Fruit fly (Drosophila melanogaster) whole organism, embryonic: Measurements from ENCODE around the gene Duba.

Experiments used
- CG10147 ChIP-seq: fragments of 200-800 bp; sonication (Bioruptor generic); optimal IDR thresholded peaks from 2 replicates; lab custom pipeline; 2019; ENCODE audit warnings: missing biosample characterization, mild to moderate bottlenecking, missing genetic modification characterization, moderate library complexity
- CG10274 ChIP-seq: fragments of 200-800 bp; sonication (Bioruptor generic); optimal IDR thresholded peaks from 3 replicates; lab custom pipeline; 2017; ENCODE audit warnings: missing biosample characterization, mild to moderate bottlenecking, missing genetic modification characterization
- CG11504 ChIP-seq: fragments of 200-800 bp; sonication (Bioruptor generic); optimal IDR thresholded peaks from 3 replicates; lab custom pipeline; 2019; ENCODE audit warnings: missing biosample characterization, mild to moderate bottlenecking, missing genetic modification characterization, moderate library complexity
- CG11696 ChIP-seq: fragments of 200-800 bp; sonication (Bioruptor generic); IDR thresholded peaks from 2 replicates; pipeline ENCODE4 v1.3.6; 2022; ENCODE audit warnings: missing biosample characterization, missing genetic modification characterization
- CG12391 ChIP-seq: fragments of 200-800 bp; sonication (Bioruptor generic); optimal IDR thresholded peaks from 3 replicates; lab custom pipeline; 2018; ENCODE audit warnings: missing biosample characterization, mild to moderate bottlenecking, missing genetic modification characterization, moderate library complexity
- CG15011 ChIP-seq: fragments of 200-800 bp; sonication (Bioruptor generic); optimal IDR thresholded peaks from 3 replicates; lab custom pipeline; 2018; ENCODE audit warnings: missing biosample characterization, mild to moderate bottlenecking, missing genetic modification characterization
- CG17328 ChIP-seq: fragments of 200-800 bp; sonication (Bioruptor generic); IDR thresholded peaks from 2 replicates; pipeline ENCODE4 v1.3.6; 2022; ENCODE audit warnings: missing biosample characterization, missing genetic modification characterization
- CG17361 ChIP-seq: fragments of 200-800 bp; sonication (Bioruptor generic); IDR thresholded peaks from 3 replicates; pipeline ENCODE4 v1.3.6; 2022; ENCODE audit warnings: missing biosample characterization, missing genetic modification characterization
- CG17829 ChIP-seq: fragments of 200-800 bp; optimal IDR thresholded peaks from 2 replicates; lab custom pipeline; 2019; ENCODE audit warnings: missing biosample characterization, mild to moderate bottlenecking, missing genetic modification characterization, moderate library complexity
- CG18619 ChIP-seq: fragments of 200-800 bp; sonication (Bioruptor generic); optimal IDR thresholded peaks from 3 replicates; lab custom pipeline; 2017; ENCODE audit warnings: missing biosample characterization, mild to moderate bottlenecking, missing genetic modification characterization
- CG2120 ChIP-seq: fragments of 200-800 bp; sonication (Bioruptor generic); optimal IDR thresholded peaks from 3 replicates; lab custom pipeline; 2016; ENCODE audit warnings: missing biosample characterization, missing genetic modification characterization
- CG2678 ChIP-seq: fragments of 200-800 bp; sonication (Bioruptor generic); optimal IDR thresholded peaks from 3 replicates; lab custom pipeline; 2019; ENCODE audit warnings: missing biosample characterization, mild to moderate bottlenecking, missing genetic modification characterization, moderate library complexity
- CG31224 ChIP-seq: fragments of 200-800 bp; sonication (Bioruptor generic); IDR thresholded peaks from 2 replicates; pipeline ENCODE4 v1.3.6; 2022; ENCODE audit warnings: missing biosample characterization, missing genetic modification characterization
- CG32532 ChIP-seq: fragments of 200-800 bp; sonication (Bioruptor generic); IDR thresholded peaks from 2 replicates; pipeline ENCODE4 v1.3.6; 2022; ENCODE audit warnings: missing biosample characterization, missing genetic modification characterization
- CG34224 ChIP-seq: fragments of 200-800 bp; sonication (Bioruptor generic); IDR thresholded peaks from 3 replicates; pipeline ENCODE4 v1.3.6; 2022; ENCODE audit warnings: missing biosample characterization, missing genetic modification characterization; ENCODE audit not compliant: partially characterized antibody
- CG3726 ChIP-seq: fragments of 200-800 bp; sonication (Bioruptor generic); IDR thresholded peaks from 3 replicates; pipeline ENCODE4, ENCODE4 v1.3.6; 2022; ENCODE audit warnings: missing biosample characterization, missing genetic modification characterization
- CG3847 ChIP-seq: fragments of 200-800 bp; sonication (Bioruptor generic); IDR thresholded peaks from 2 replicates; pipeline ENCODE4 v1.3.6; 2022; ENCODE audit warnings: missing biosample characterization, missing genetic modification characterization
- CG3995 ChIP-seq: fragments of 200-800 bp; sonication (Bioruptor generic); optimal IDR thresholded peaks from 3 replicates; lab custom pipeline; 2016; ENCODE audit warnings: missing biosample characterization, missing genetic modification characterization
- CG4707 ChIP-seq: fragments of 200-800 bp; sonication (Bioruptor generic); optimal IDR thresholded peaks from 2 replicates; lab custom pipeline; 2018; ENCODE audit warnings: missing biosample characterization, mild to moderate bottlenecking, missing genetic modification characterization, moderate library complexity
- CG6175 ChIP-seq: fragments of 200-800 bp; sonication (Bioruptor generic); IDR thresholded peaks from 3 replicates; pipeline ENCODE4 v1.3.6; 2022; ENCODE audit warnings: missing biosample characterization, missing genetic modification characterization
- CG8290 ChIP-seq, 3 experiments: fragments of 200-800 bp; sonication (Bioruptor generic); optimal IDR thresholded peaks; 2 replicates each; lab custom pipeline; 2016 to 2019; ENCODE audit warnings: missing biosample characterization in 3 of 3, missing genetic modification characterization in 3 of 3, mild to moderate bottlenecking in 2 of 3, moderate library complexity in 1 of 3
- CG8388 ChIP-seq: fragments of 200-800 bp; sonication (Bioruptor generic); optimal IDR thresholded peaks from 2 replicates; lab custom pipeline; 2019; ENCODE audit warnings: missing biosample characterization, mild to moderate bottlenecking, missing genetic modification characterization, moderate library complexity
- CG9932 ChIP-seq: fragments of 200-800 bp; sonication (Bioruptor generic); IDR thresholded peaks from 2 replicates; pipeline ENCODE4 v1.3.6; 2022; ENCODE audit warnings: missing biosample characterization, missing genetic modification characterization
- D ChIP-seq, 2 experiments: fragments of 200-800 bp in 1 of 2; fragments of >200 bp in 1 of 2; sonication (Bioruptor generic) in 1 of 2; optimal IDR thresholded peaks; 2 replicates in 1 of 2; 3 replicates in 1 of 2; lab custom pipeline; 2017; ENCODE audit warnings: mild to moderate bottlenecking in 1 of 2, missing biosample characterization in 1 of 2, missing genetic modification characterization in 1 of 2, missing genetic modification reagents in 1 of 2
- Deaf1 ChIP-seq: fragments of 200-800 bp; optimal IDR thresholded peaks from 3 replicates; lab custom pipeline; 2019; ENCODE audit warnings: missing biosample characterization, mild to moderate bottlenecking, missing genetic modification characterization, moderate library complexity
- Fer2 ChIP-seq: fragments of 200-800 bp; sonication (Bioruptor generic); optimal IDR thresholded peaks from 2 replicates; lab custom pipeline; 2018; ENCODE audit warnings: missing biosample characterization, mild to moderate bottlenecking, missing genetic modification characterization, moderate library complexity
- Fer3 ChIP-seq: fragments of 200-800 bp; sonication (Bioruptor generic); optimal IDR thresholded peaks from 2 replicates; lab custom pipeline; 2018; ENCODE audit warnings: missing biosample characterization, mild to moderate bottlenecking, missing genetic modification characterization, moderate library complexity
- H15 ChIP-seq: fragments of 200-800 bp; sonication (Bioruptor generic); IDR thresholded peaks from 3 replicates; pipeline ENCODE4 v1.3.6; 2022; ENCODE audit warnings: missing biosample characterization, missing genetic modification characterization
- Pdp1 ChIP-seq, 2 experiments: fragments of 200-800 bp; sonication (Bioruptor generic); optimal IDR thresholded peaks; 3 replicates each; lab custom pipeline; 2016; ENCODE audit warnings: missing biosample characterization in 2 of 2, missing genetic modification characterization in 2 of 2, mild to moderate bottlenecking in 1 of 2, moderate library complexity in 1 of 2
- Sox100B ChIP-seq: fragments of 200-800 bp; sonication (Bioruptor generic); optimal IDR thresholded peaks from 3 replicates; lab custom pipeline; 2018; ENCODE audit warnings: missing biosample characterization, mild to moderate bottlenecking, missing genetic modification characterization
- Taf1 ChIP-seq: fragments of 200-800 bp; sonication (Bioruptor generic); IDR thresholded peaks from 2 replicates; pipeline ENCODE4 v1.3.6; 2022; ENCODE audit warnings: missing biosample characterization, missing genetic modification characterization
- al ChIP-seq: fragments of 200-800 bp; sonication (Bioruptor generic); IDR thresholded peaks from 2 replicates; pipeline ENCODE4 v1.3.6; 2022; ENCODE audit warnings: missing biosample characterization, missing genetic modification characterization
- bbx ChIP-seq: fragments of 200-800 bp; sonication (Bioruptor generic); IDR thresholded peaks from 2 replicates; pipeline ENCODE4 v1.3.6; 2022; ENCODE audit warnings: missing biosample characterization, missing genetic modification characterization; ENCODE audit not compliant: partially characterized antibody
- cg ChIP-seq: fragments of 200-800 bp; sonication (Bioruptor generic); optimal IDR thresholded peaks from 3 replicates; lab custom pipeline; 2019; ENCODE audit warnings: missing biosample characterization, mild to moderate bottlenecking, missing genetic modification characterization, moderate library complexity
- cwo ChIP-seq: fragments of 200-800 bp; sonication (Bioruptor generic); optimal IDR thresholded peaks from 3 replicates; lab custom pipeline; 2017; ENCODE audit warnings: missing biosample characterization, missing genetic modification characterization, mild to moderate bottlenecking, moderate library complexity, missing genetic modification reagents
- dimm ChIP-seq: fragments of 200-800 bp; sonication (Bioruptor generic); IDR thresholded peaks from 2 replicates; pipeline ENCODE4 v1.3.6; 2022; ENCODE audit warnings: missing biosample characterization, missing genetic modification characterization
- fd3F ChIP-seq: fragments of 200-800 bp; sonication (Bioruptor generic); optimal IDR thresholded peaks from 2 replicates; lab custom pipeline; 2018; ENCODE audit warnings: missing biosample characterization, mild to moderate bottlenecking, missing genetic modification characterization, moderate library complexity
- grau ChIP-seq: fragments of 200-800 bp; optimal IDR thresholded peaks from 3 replicates; lab custom pipeline; 2019; ENCODE audit warnings: missing biosample characterization, mild to moderate bottlenecking, missing genetic modification characterization, moderate library complexity
- lab ChIP-seq: fragments of 200-800 bp; sonication (Bioruptor generic); optimal IDR thresholded peaks from 3 replicates; lab custom pipeline; 2017; ENCODE audit warnings: missing biosample characterization, missing genetic modification characterization, mild to moderate bottlenecking, moderate library complexity, missing genetic modification reagents
- lilli ChIP-seq: fragments of 200-800 bp; sonication (Bioruptor generic); optimal IDR thresholded peaks from 3 replicates; lab custom pipeline; 2016; ENCODE audit warnings: missing biosample characterization, missing genetic modification characterization
- salm ChIP-seq: fragments of 200-800 bp; sonication (Bioruptor generic); optimal IDR thresholded peaks from 2 replicates; lab custom pipeline; 2018; ENCODE audit warnings: missing biosample characterization, mild to moderate bottlenecking, missing genetic modification characterization
- scrt ChIP-seq: fragments of 200-800 bp; sonication (Bioruptor generic); optimal IDR thresholded peaks from 2 replicates; lab custom pipeline; 2018; ENCODE audit warnings: missing biosample characterization, mild to moderate bottlenecking, missing genetic modification characterization, moderate library complexity
- seq ChIP-seq: fragments of 200-800 bp; sonication (Bioruptor generic); IDR thresholded peaks from 2 replicates; pipeline ENCODE4 v1.3.6; 2022; ENCODE audit warnings: missing biosample characterization, missing genetic modification characterization
- slbo ChIP-seq: fragments of 200-800 bp; sonication (Bioruptor generic); IDR thresholded peaks from 2 replicates; pipeline ENCODE4 v1.3.6; 2022; ENCODE audit warnings: missing biosample characterization, missing genetic modification characterization
- slou ChIP-seq: fragments of 200-800 bp; sonication (Bioruptor generic); optimal IDR thresholded peaks from 3 replicates; lab custom pipeline; 2016; ENCODE audit warnings: missing biosample characterization, missing genetic modification characterization
- trem ChIP-seq: fragments of 200-800 bp; optimal IDR thresholded peaks from 3 replicates; lab custom pipeline; 2019; ENCODE audit warnings: missing biosample characterization, mild to moderate bottlenecking, missing genetic modification characterization, moderate library complexity
- vfl ChIP-seq: fragments of 200-800 bp; sonication (Bioruptor generic); optimal IDR thresholded peaks from 2 replicates; lab custom pipeline; 2016; ENCODE audit warnings: missing biosample characterization, missing genetic modification characterization

Gene Duba

DNA sequence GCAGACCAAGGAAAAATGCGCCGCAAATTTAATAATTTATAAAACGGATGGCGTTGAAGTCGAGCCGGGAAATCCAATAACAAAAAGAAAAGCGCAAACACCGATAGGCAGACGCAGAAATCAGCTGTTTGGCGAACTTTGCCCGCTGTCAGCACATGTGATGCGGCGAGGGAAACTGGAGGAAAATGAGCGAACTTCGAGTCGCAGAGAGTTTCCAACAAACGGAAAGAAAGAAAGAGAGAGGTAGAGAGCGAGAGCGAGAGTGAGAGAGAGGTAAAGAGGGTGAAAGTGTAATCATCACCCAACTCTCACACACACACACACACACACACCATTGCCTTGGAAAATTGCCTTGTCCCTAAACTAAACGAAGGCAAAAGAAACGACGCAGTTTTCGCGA lies 52.1 kb downstream of the Duba start (continued):
- peak; percentile 20; the same call in 1 of the 2 replicates for TF ChIP-seq seq (GFP tag; lab: Robert Waterston, UW)
- TF ChIP-seq CG17829: peak; percentile 13
- peak; percentile 25 for TF ChIP-seq Deaf1 (tag; lab: Kevin White, UChicago)
- no peak for TF ChIP-seq H15 (GFP tag; lab: Robert Waterston, UW)
- peak; percentile 80 for TF ChIP-seq cg (GFP tag; lab: Kevin White, UChicago)
- TF ChIP-seq CG3726: no peak
- 0 out of 3 replicates have a peak, but pooled peaks have one; percentile 4 for TF ChIP-seq CG6175

DNA sequence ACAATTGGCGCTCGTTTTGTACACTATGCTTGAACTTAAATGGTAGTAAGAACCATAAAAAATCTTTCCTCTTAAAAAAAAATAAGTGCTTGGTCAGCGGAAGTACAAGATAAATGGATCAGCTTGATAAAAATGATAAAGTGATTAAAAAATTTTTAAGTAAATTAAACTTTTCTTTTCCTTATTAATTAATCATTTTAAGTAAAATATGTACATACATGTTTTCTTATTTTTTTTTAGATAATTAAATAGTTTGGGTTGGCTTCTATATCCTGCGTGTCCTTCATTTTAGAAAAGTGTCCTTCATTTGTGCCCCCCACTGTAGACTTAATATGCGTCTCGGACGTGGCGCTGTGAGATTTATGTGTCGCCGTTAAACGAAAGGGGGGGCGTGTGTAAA lies 52.6 kb downstream of the Duba start:
- TF ChIP-seq CG17361 (GFP tag; lab: Robert Waterston, UW): peak; percentile 26; the same call in 1 of the 3 replicates
- TF ChIP-seq trem (tag; lab: Kevin White, UChicago): no peak
- peak; percentile 54 for TF ChIP-seq lab (GFP tag; lab: Kevin White, UChicago)
- TF ChIP-seq dimm (GFP tag; lab: Robert Waterston, UW): no peak
- TF ChIP-seq CG9932 (GFP tag; lab: Robert Waterston, UW): peak; percentile 31; the same call in 1 of the 2 replicates
- no peak for TF ChIP-seq CG34224 (GFP tag; lab: Robert Waterston, UW)
- TF ChIP-seq vfl (GFP tag; lab: Kevin White, UChicago): peak; percentile 33
- TF ChIP-seq al: 0 out of 2 replicates have a peak, but pooled peaks have one; percentile 3
- TF ChIP-seq Sox100B (GFP tag; lab: Kevin White, UChicago): peak; percentile 15
- TF ChIP-seq CG31224 (GFP tag; lab: Robert Waterston, UW): no peak
- TF ChIP-seq fd3F (GFP tag; lab: Kevin White, UChicago): peak; percentile 31
- TF ChIP-seq salm (tag; lab: Kevin White, UChicago): no peak
- peak; percentile 24 for TF ChIP-seq CG8388 (GFP tag; lab: Kevin White, UChicago)
- TF ChIP-seq CG11696: peak; percentile 71; the same call in 1 of the 2 replicates
- TF ChIP-seq grau: peak; percentile 61
- TF ChIP-seq slbo (GFP tag; lab: Robert Waterston, UW): peak; percentile 53; the same call in 1 of the 2 replicates
- TF ChIP-seq CG12391 (tag; lab: Kevin White, UChicago): peak; percentile 21
- TF ChIP-seq CG2678 (tag; lab: Kevin White, UChicago): peak; percentile 65
- TF ChIP-seq CG11504 (tag; lab: Kevin White, UChicago): peak; percentile 15
- no peak for TF ChIP-seq CG17328 (GFP tag; lab: Robert Waterston, UW)
- TF ChIP-seq CG15011 (GFP tag; lab: Kevin White, UChicago): peak; percentile 41
- no peak for TF ChIP-seq CG8290 (GFP tag; optimal IDR thresholded peaks at IDR 0.05; lab: Kevin White, UChicago)
- peak in 1 of 2 experiments; percentile 2 for TF ChIP-seq CG8290 (tag; optimal IDR thresholded peaks at IDR 0.05; lab: Kevin White, UChicago)
- peak; percentile 36; the same call in 1 of the 2 replicates for TF ChIP-seq CG32532 (GFP tag; lab: Robert Waterston, UW)
- TF ChIP-seq Fer2 (tag; lab: Kevin White, UChicago): no peak
- no peak for TF ChIP-seq H15 (GFP tag; lab: Robert Waterston, UW)
- TF ChIP-seq CG10274 (GFP tag; lab: Kevin White, UChicago): no peak
- no peak for TF ChIP-seq CG4707 (GFP tag; lab: Kevin White, UChicago)
- peak; percentile 47 for TF ChIP-seq CG2120 (GFP tag; lab: Kevin White, UChicago)
- TF ChIP-seq Pdp1 (GFP tag; optimal IDR thresholded peaks at IDR 0.05; lab: Kevin White, UChicago): peak in 1 of 2 experiments; percentile 9
- TF ChIP-seq lilli (GFP tag; lab: Kevin White, UChicago): peak; percentile 24
- peak; percentile 27 for TF ChIP-seq CG10147 (GFP tag; lab: Kevin White, UChicago)
- 0 out of 2 replicates have a peak, but pooled peaks have one; percentile 13 for TF ChIP-seq CG3847 (GFP tag; lab: Robert Waterston, UW)
- no peak for TF ChIP-seq CG3995 (GFP tag; lab: Kevin White, UChicago)
- TF ChIP-seq scrt (GFP tag; lab: Kevin White, UChicago): peak; percentile 7
- TF ChIP-seq CG18619 (GFP tag; lab: Kevin White, UChicago): peak; percentile 44
- no peak for TF ChIP-seq slou (GFP tag; lab: Kevin White, UChicago)
- TF ChIP-seq bbx: no peak
- peak; percentile 30 for TF ChIP-seq Fer3 (tag; lab: Kevin White, UChicago)
- no peak for TF ChIP-seq D (optimal IDR thresholded peaks at IDR 0.05; lab: Kevin White, UChicago)
- no peak for TF ChIP-seq D (GFP tag; optimal IDR thresholded peaks at IDR 0.05; lab: Kevin White, UChicago)
- TF ChIP-seq Taf1 (GFP tag; lab: Robert Waterston, UW): no peak
- TF ChIP-seq cwo (GFP tag; lab: Kevin White, UChicago): peak; percentile 27
- peak; percentile 17; the same call in 1 of the 3 replicates for TF ChIP-seq CG6175
